Worm (Caenorhabditis elegans) whole organism, late embryonic: ENCODE data around the gene C07G1.6.
A peak's percentile ranks its signal among the peaks of the same experiment; 100 is the strongest.

Source experiments
- C38D4.7 ChIP-seq: fragments of 200-800 bp; sonication (Bioruptor generic); optimal IDR thresholded peaks from 2 replicates; lab custom pipeline; 2018; ENCODE audit warnings: mild to moderate bottlenecking, missing genetic modification characterization, moderate library complexity, missing compliant biosample characterization
- F13H6.1 ChIP-seq: sonication (generic microtip); optimal IDR thresholded peaks from 2 replicates; lab custom pipeline; 2016; ENCODE audit warnings: missing genetic modification characterization, missing compliant biosample characterization
- T23F11.4 ChIP-seq: fragments of 200-800 bp; sonication (Bioruptor generic); optimal IDR thresholded peaks from 2 replicates; lab custom pipeline; 2018; ENCODE audit warnings: mild to moderate bottlenecking, missing genetic modification characterization, missing compliant biosample characterization
- Y22D7AL.16 ChIP-seq: sonication (generic microtip); optimal IDR thresholded peaks from 2 replicates; lab custom pipeline; 2016; ENCODE audit warnings: missing genetic modification characterization, missing compliant biosample characterization
- ahr-1 ChIP-seq: sonication (generic microtip); optimal IDR thresholded peaks from 2 replicates; lab custom pipeline; 2016; ENCODE audit warnings: missing genetic modification characterization, missing compliant biosample characterization
- ama-1 ChIP-seq: fragments of 150-350 bp; optimal IDR thresholded peaks from 2 replicates; lab custom pipeline; 2014
- ceh-18 ChIP-seq: sonication (generic microtip); optimal IDR thresholded peaks from 2 replicates; lab custom pipeline; 2016; ENCODE audit warnings: missing genetic modification characterization, missing compliant biosample characterization
- ceh-19 ChIP-seq: fragments of 200-800 bp; sonication (Bioruptor generic); optimal IDR thresholded peaks from 2 replicates; lab custom pipeline; 2018; ENCODE audit warnings: mild to moderate bottlenecking, missing genetic modification characterization, missing compliant biosample characterization
- ceh-2 ChIP-seq: sonication (generic microtip); optimal IDR thresholded peaks from 2 replicates; lab custom pipeline; 2016; ENCODE audit warnings: missing genotype, missing genetic modification characterization, missing compliant biosample characterization
- ceh-24 ChIP-seq: sonication (generic microtip); optimal IDR thresholded peaks from 2 replicates; lab custom pipeline; 2016; ENCODE audit warnings: mild to moderate bottlenecking, missing genetic modification characterization, missing compliant biosample characterization
- ceh-34 ChIP-seq: sonication (generic microtip); optimal IDR thresholded peaks from 2 replicates; lab custom pipeline; 2016; ENCODE audit warnings: mild to moderate bottlenecking, missing genetic modification characterization, missing compliant biosample characterization
- ceh-48 ChIP-seq: sonication (generic microtip); optimal IDR thresholded peaks from 2 replicates; lab custom pipeline; 2016; ENCODE audit warnings: missing genetic modification characterization, inconsistent platforms, missing compliant biosample characterization
- ceh-6 ChIP-seq: fragments of 200-800 bp; sonication (Bioruptor generic); optimal IDR thresholded peaks from 2 replicates; lab custom pipeline; 2018; ENCODE audit warnings: mild to moderate bottlenecking, missing genetic modification characterization, missing compliant biosample characterization
- ceh-9 ChIP-seq: sonication (generic microtip); optimal IDR thresholded peaks from 2 replicates; lab custom pipeline; 2016; ENCODE audit warnings: mild to moderate bottlenecking, missing genetic modification characterization, inconsistent platforms, missing compliant biosample characterization
- che-1 ChIP-seq: sonication (generic microtip); optimal IDR thresholded peaks from 2 replicates; lab custom pipeline; 2016; ENCODE audit warnings: mild to moderate bottlenecking, missing genetic modification characterization, missing compliant biosample characterization
- dmd-4 ChIP-seq: sonication (generic microtip); optimal IDR thresholded peaks from 2 replicates; lab custom pipeline; 2016; ENCODE audit warnings: borderline replicate concordance, missing genetic modification characterization, missing compliant biosample characterization
- dve-1 ChIP-seq: sonication (generic microtip); optimal IDR thresholded peaks from 2 replicates; lab custom pipeline; 2017; ENCODE audit warnings: antibody characterized with exemption, mild to moderate bottlenecking, missing genetic modification characterization, missing compliant biosample characterization
- elt-2 ChIP-seq: sonication (generic microtip); optimal IDR thresholded peaks from 2 replicates; lab custom pipeline; 2016; ENCODE audit warnings: missing genetic modification reagents, missing genetic modification characterization, missing compliant biosample characterization
- ets-4 ChIP-seq: sonication (generic microtip); optimal IDR thresholded peaks from 2 replicates; lab custom pipeline; 2016; ENCODE audit warnings: missing genetic modification characterization, missing compliant biosample characterization
- eyg-1 ChIP-seq: sonication (generic microtip); optimal IDR thresholded peaks from 2 replicates; lab custom pipeline; 2016; ENCODE audit warnings: missing genotype, missing genetic modification characterization, missing compliant biosample characterization
- fax-1 ChIP-seq: sonication (generic microtip); optimal IDR thresholded peaks from 2 replicates; lab custom pipeline; 2016; ENCODE audit warnings: missing genotype, missing genetic modification characterization, missing compliant biosample characterization
- gmeb-2 ChIP-seq: sonication (generic microtip); optimal IDR thresholded peaks from 2 replicates; lab custom pipeline; 2016; ENCODE audit warnings: missing genetic modification characterization, inconsistent platforms, missing compliant biosample characterization
- hlh-30 ChIP-seq: sonication (generic microtip); optimal IDR thresholded peaks from 2 replicates; lab custom pipeline; 2017; ENCODE audit warnings: antibody characterized with exemption, missing genetic modification characterization, missing compliant biosample characterization; ENCODE audit not compliant: insufficient read depth
- hlh-6 ChIP-seq: sonication (generic microtip); optimal IDR thresholded peaks from 2 replicates; lab custom pipeline; 2016; ENCODE audit warnings: missing genotype, missing genetic modification characterization, missing compliant biosample characterization
- madf-2 ChIP-seq: sonication (generic microtip); optimal IDR thresholded peaks from 2 replicates; lab custom pipeline; 2017; ENCODE audit warnings: missing genetic modification characterization, missing compliant biosample characterization
- nhr-11 ChIP-seq: fragments of 150-350 bp; optimal IDR thresholded peaks from 2 replicates; lab custom pipeline; 2014; ENCODE audit warnings: missing biosample characterization, missing genetic modification characterization
- npax-4 ChIP-seq: sonication (generic microtip); optimal IDR thresholded peaks from 2 replicates; lab custom pipeline; 2016; ENCODE audit warnings: missing genetic modification characterization, missing compliant biosample characterization
- odd-2 ChIP-seq: sonication (generic microtip); optimal IDR thresholded peaks from 2 replicates; lab custom pipeline; 2017; ENCODE audit warnings: antibody characterized with exemption, mild to moderate bottlenecking, missing genetic modification characterization, missing compliant biosample characterization
- pag-3 ChIP-seq: sonication (generic microtip); optimal IDR thresholded peaks from 2 replicates; lab custom pipeline; 2016; ENCODE audit warnings: missing compliant biosample characterization, missing genetic modification characterization, borderline replicate concordance
- pax-1 ChIP-seq: fragments of 150-350 bp; optimal IDR thresholded peaks from 2 replicates; lab custom pipeline; 2014; ENCODE audit warnings: missing biosample characterization, missing genetic modification characterization
- pqm-1 ChIP-seq: sonication (generic microtip); optimal IDR thresholded peaks from 2 replicates; lab custom pipeline; 2016; ENCODE audit warnings: missing genetic modification characterization, missing compliant biosample characterization
- pros-1 ChIP-seq: fragments of 150-350 bp; optimal IDR thresholded peaks from 2 replicates; lab custom pipeline; 2014; ENCODE audit warnings: missing biosample characterization, missing genetic modification reagents, missing genetic modification characterization
- ref-2 ChIP-seq: sonication (generic microtip); optimal IDR thresholded peaks from 2 replicates; lab custom pipeline; 2016; ENCODE audit warnings: missing genetic modification characterization, missing compliant biosample characterization
- rnt-1 ChIP-seq: sonication (generic microtip); optimal IDR thresholded peaks from 2 replicates; lab custom pipeline; 2016; ENCODE audit warnings: missing genetic modification characterization, missing compliant biosample characterization
- sox-2 ChIP-seq: fragments of 200-800 bp; sonication (Bioruptor generic); IDR thresholded peaks from 2 replicates; pipeline ENCODE4 v1.3.6; 2022; ENCODE audit warnings: missing genetic modification reagents, missing genetic modification characterization, missing compliant biosample characterization
- syd-9 ChIP-seq: sonication (generic microtip); optimal IDR thresholded peaks from 2 replicates; lab custom pipeline; 2016; ENCODE audit warnings: mild to moderate bottlenecking, missing genetic modification characterization, moderate library complexity, missing compliant biosample characterization
- ttx-3 ChIP-seq: sonication (generic microtip); optimal IDR thresholded peaks from 2 replicates; lab custom pipeline; 2016; ENCODE audit warnings: missing genetic modification reagents, missing genetic modification characterization, missing compliant biosample characterization
- unc-3 ChIP-seq, 2 experiments: fragments of 200-800 bp in 1 of 2; sonication (Bioruptor generic) in 1 of 2; sonication (generic microtip) in 1 of 2; conservative IDR thresholded peaks in 1 of 2; optimal IDR thresholded peaks in 1 of 2; 2 replicates each; pipeline versions ENCODE4 v1.3.6 to Lab custom; 2016 to 2022; ENCODE audit warnings: missing compliant biosample characterization in 2 of 2, missing genetic modification characterization in 2 of 2, missing genetic modification reagents in 1 of 2
- unc-42 ChIP-seq: sonication (generic microtip); optimal IDR thresholded peaks from 2 replicates; lab custom pipeline; 2016; ENCODE audit warnings: missing genotype, missing genetic modification characterization, missing compliant biosample characterization
- unc-55 ChIP-seq: sonication (generic microtip); optimal IDR thresholded peaks from 2 replicates; lab custom pipeline; 2017; ENCODE audit warnings: missing biosample characterization, missing genetic modification reagents, missing genetic modification characterization
- unc-86 ChIP-seq: sonication (generic microtip); optimal IDR thresholded peaks from 2 replicates; lab custom pipeline; 2016; ENCODE audit warnings: missing genetic modification characterization, missing compliant biosample characterization

Gene C07G1.6

DNA sequence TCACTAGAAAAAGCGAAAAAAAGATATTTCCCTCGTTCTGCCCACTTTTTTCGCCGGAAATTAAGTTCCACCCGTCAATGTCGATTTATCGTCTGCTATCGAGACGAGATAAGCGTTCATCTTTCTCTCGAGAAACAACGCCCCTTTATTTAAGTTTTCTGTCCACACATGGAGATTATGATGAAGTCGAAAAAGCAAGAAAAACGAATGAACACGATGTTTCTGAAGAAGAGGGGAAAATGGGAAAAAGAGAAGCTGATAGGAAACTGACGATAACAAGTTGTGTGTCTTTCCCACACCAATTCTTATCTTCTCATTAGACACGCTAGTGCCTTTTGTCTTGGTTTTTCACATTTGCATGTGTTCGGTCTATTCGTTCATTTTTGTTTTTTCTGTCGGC, 35.4 kb downstream of the C07G1.6 start:
- TF ChIP-seq elt-2 (tag; lab: Kevin White, UChicago), result peak; percentile 48
- TF ChIP-seq hlh-6, result no peak
- TF ChIP-seq, all 69 proteins: peak for 1

DNA sequence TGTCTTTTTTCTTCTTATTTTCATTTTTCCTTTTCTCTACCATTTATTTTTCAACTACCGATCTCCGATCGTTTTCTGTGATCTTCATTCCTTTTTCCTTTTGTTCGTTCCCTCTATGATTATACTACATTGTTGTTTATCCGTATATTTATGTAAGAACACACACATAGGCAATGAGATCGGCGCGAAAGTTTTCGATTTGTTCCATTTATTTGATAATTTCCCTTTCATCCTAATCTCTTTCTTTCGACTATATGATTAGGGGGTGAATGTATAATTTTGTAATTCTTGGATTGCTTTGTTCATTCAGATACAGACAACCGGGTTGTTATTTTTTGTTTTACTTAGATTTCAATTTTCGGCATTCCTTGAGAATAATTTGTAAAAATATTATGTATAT, 36.6 kb downstream of the C07G1.6 start:
- TF ChIP-seq F13H6.1 (no peak), ceh-19 (no peak), unc-55 (GFP tag; lab: Kevin White, UChicago) (no peak), hlh-30 (tag; lab: Kevin White, UChicago) (no peak), rnt-1 (tag; lab: Kevin White, UChicago) (no peak), dve-1 (no peak), eyg-1 (tag; lab: Kevin White, UChicago) (no peak), ahr-1 (tag; lab: Kevin White, UChicago) (no peak), madf-2 (tag; lab: Kevin White, UChicago) (no peak), ceh-9 (tag; lab: Kevin White, UChicago) (no peak)

DNA sequence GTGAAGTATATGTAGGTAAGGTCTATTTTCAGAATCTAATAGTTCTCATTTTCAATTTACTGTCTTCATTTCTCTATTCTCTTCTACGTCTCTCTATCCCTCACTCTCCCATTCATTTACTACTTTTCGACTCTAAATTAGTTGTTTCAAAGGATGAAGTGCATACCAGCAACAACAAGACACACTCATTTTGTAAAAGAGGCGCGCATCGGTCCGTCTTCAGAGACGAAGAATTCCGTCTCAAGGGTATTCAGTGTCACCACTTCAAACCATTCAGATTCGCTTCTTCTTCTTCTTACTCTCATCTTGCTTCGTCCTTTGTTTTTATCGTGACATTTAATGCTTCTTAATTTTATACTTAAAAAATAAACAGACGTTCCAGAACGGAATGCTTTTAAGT, 38.8 kb downstream of the C07G1.6 start:
- TF ChIP-seq syd-9 (no peak), T23F11.4 (GFP tag; lab: Kevin White, UChicago) (no peak), unc-42 (no peak), Y22D7AL.16 (no peak), ceh-24 (tag; lab: Kevin White, UChicago) (no peak), pros-1 (tag; lab: Kevin White, UChicago) (no peak), ceh-19 (no peak), unc-86 (tag; lab: Kevin White, UChicago) (no peak), pax-1 (tag; lab: Kevin White, UChicago) (no peak)

DNA sequence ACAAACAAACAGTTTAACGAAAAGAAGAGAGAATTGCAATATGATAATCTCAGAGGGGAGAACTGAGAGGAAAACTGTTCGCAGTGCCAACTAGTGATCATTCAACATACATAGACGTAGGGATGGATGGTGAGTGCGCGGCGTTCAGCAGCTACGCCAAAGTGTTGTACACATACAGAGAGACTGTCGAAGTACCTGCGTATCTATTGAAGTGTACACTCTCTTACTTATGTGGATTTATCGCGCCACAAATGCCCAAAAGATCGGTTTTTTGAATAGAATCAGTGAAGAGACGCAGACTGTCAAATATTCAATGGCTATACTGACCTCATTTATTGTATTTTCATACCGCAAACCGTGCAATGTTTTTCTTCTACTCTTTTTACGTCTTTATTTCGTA, 39.9 kb downstream of the C07G1.6 start:
- peak; percentile 7 for TF ChIP-seq ref-2 (tag; lab: Kevin White, UChicago)
- TF ChIP-seq eyg-1 (tag; lab: Kevin White, UChicago), result no peak
- no peak for TF ChIP-seq ama-1
- peak; percentile 25 for TF ChIP-seq dve-1
- no peak for TF ChIP-seq ceh-19
- TF ChIP-seq pqm-1 (tag; lab: Kevin White, UChicago), result no peak
- TF ChIP-seq ttx-3 (tag; lab: Kevin White, UChicago), result no peak
- no peak for TF ChIP-seq F13H6.1
- no peak for TF ChIP-seq unc-3 (GFP tag; conservative IDR thresholded peaks at IDR 0.05; lab: Robert Waterston, UW)
- no peak for TF ChIP-seq unc-3 (tag; optimal IDR thresholded peaks at IDR 0.05; lab: Kevin White, UChicago)
- TF ChIP-seq ceh-2 (tag; lab: Kevin White, UChicago), result no peak
- TF ChIP-seq ceh-48 (tag; lab: Kevin White, UChicago), result no peak
- TF ChIP-seq madf-2 (tag; lab: Kevin White, UChicago), result no peak
- no peak for TF ChIP-seq syd-9
- no peak for TF ChIP-seq sox-2
- no peak for TF ChIP-seq dmd-4 (tag; lab: Kevin White, UChicago)
- TF ChIP-seq ceh-24 (tag; lab: Kevin White, UChicago), result no peak
- TF ChIP-seq nhr-11 (tag; lab: Kevin White, UChicago), result no peak

DNA sequence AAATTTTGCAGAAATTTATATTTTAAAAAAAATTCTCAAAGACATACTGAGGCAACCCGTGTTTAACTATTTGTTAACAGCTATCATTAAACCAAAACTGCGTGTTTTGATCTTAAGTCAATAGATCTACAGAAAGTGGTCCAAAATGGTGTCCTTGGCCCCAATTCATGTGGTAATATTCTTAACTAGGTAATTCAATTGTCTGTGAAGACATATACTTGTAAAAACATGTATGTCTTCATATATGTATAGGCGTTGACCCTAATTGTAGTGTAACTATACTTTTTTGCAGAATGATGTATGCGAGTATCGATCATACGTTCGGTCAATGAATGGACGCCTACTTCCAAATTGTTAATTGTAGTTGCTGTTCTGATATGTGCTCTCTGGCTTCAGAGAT, 40.5 kb downstream of the C07G1.6 start, which contains the start of gene C07G1.15:
Gene C07G1.15 (plus strand): TSS at position 301 of the 400 bp plus-strand sequence.
- TF ChIP-seq ceh-6 (GFP tag; lab: Kevin White, UChicago) (no peak), gmeb-2 (tag; lab: Kevin White, UChicago) (no peak), nhr-11 (tag; lab: Kevin White, UChicago) (no peak), che-1 (tag; lab: Kevin White, UChicago) (no peak), ttx-3 (tag; lab: Kevin White, UChicago) (no peak), ceh-9 (tag; lab: Kevin White, UChicago) (no peak), pag-3 (tag; lab: Kevin White, UChicago) (no peak), C38D4.7 (GFP tag; lab: Kevin White, UChicago) (no peak), eyg-1 (tag; lab: Kevin White, UChicago) (no peak), rnt-1 (tag; lab: Kevin White, UChicago) (no peak), odd-2 (tag; lab: Kevin White, UChicago) (no peak), ceh-2 (tag; lab: Kevin White, UChicago) (no peak), unc-42 (no peak), npax-4 (no peak), fax-1 (no peak), ceh-18 (tag; lab: Kevin White, UChicago) (no peak), unc-86 (tag; lab: Kevin White, UChicago) (no peak), ceh-34 (tag; lab: Kevin White, UChicago) (no peak), T23F11.4 (GFP tag; lab: Kevin White, UChicago) (no peak), ets-4 (tag; lab: Kevin White, UChicago) (no peak)
